Fruit fly (Drosophila melanogaster) whole organism, embryonic: ENCODE data around the gene IntS9.

ENCODE experiments used
- B-H2 ChIP-seq: fragments of 200-800 bp; sonication (Bioruptor generic); optimal IDR thresholded peaks from 2 replicates; lab custom pipeline; 2018; ENCODE audit warnings: missing biosample characterization, mild to moderate bottlenecking, missing genetic modification characterization
- C15 ChIP-seq: fragments of 200-800 bp; sonication (Bioruptor generic); IDR thresholded peaks from 3 replicates; pipeline ENCODE4 v1.3.6; 2022; ENCODE audit warnings: missing biosample characterization, missing genetic modification characterization
- CG10147 ChIP-seq: fragments of 200-800 bp; sonication (Bioruptor generic); optimal IDR thresholded peaks from 2 replicates; lab custom pipeline; 2019; ENCODE audit warnings: missing biosample characterization, mild to moderate bottlenecking, missing genetic modification characterization, moderate library complexity
- CG11398 ChIP-seq: fragments of 200-800 bp; sonication (Bioruptor generic); optimal IDR thresholded peaks from 2 replicates; lab custom pipeline; 2016; ENCODE audit warnings: missing biosample characterization, missing genetic modification characterization
- CG11504 ChIP-seq: fragments of 200-800 bp; sonication (Bioruptor generic); optimal IDR thresholded peaks from 3 replicates; lab custom pipeline; 2019; ENCODE audit warnings: missing biosample characterization, mild to moderate bottlenecking, missing genetic modification characterization, moderate library complexity
- CG11723 ChIP-seq: fragments of 200-800 bp; sonication (Bioruptor generic); optimal IDR thresholded peaks from 2 replicates; lab custom pipeline; 2017; ENCODE audit warnings: missing biosample characterization, mild to moderate bottlenecking, missing genetic modification characterization
- CG12104 ChIP-seq: fragments of 200-800 bp; sonication (Bioruptor generic); optimal IDR thresholded peaks from 3 replicates; lab custom pipeline; 2016; ENCODE audit warnings: missing biosample characterization, missing genetic modification characterization
- CG13894 ChIP-seq: fragments of 200-800 bp; sonication (Bioruptor generic); optimal IDR thresholded peaks from 3 replicates; lab custom pipeline; 2018; ENCODE audit warnings: missing biosample characterization, mild to moderate bottlenecking, missing genetic modification characterization, moderate library complexity
- CG14860 ChIP-seq: fragments of 200-800 bp; sonication (Bioruptor generic); IDR thresholded peaks from 3 replicates; pipeline ENCODE4 v1.3.6; 2022; ENCODE audit warnings: missing biosample characterization, missing genetic modification characterization; ENCODE audit not compliant: partially characterized antibody
- CG17186 ChIP-seq: fragments of 200-800 bp; sonication (Bioruptor generic); optimal IDR thresholded peaks from 3 replicates; lab custom pipeline; 2017; ENCODE audit warnings: missing biosample characterization, missing genetic modification reagents, missing genetic modification characterization
- CG17328 ChIP-seq: fragments of 200-800 bp; sonication (Bioruptor generic); IDR thresholded peaks from 2 replicates; pipeline ENCODE4 v1.3.6; 2022; ENCODE audit warnings: missing biosample characterization, missing genetic modification characterization
- CG2889 ChIP-seq: fragments of 200-800 bp; sonication (Bioruptor generic); IDR thresholded peaks from 3 replicates; pipeline ENCODE4 v1.3.6; 2022; ENCODE audit warnings: missing biosample characterization, missing genetic modification characterization
- CG31388 ChIP-seq: fragments of 200-800 bp; sonication (Bioruptor generic); optimal IDR thresholded peaks from 2 replicates; lab custom pipeline; 2016; ENCODE audit warnings: missing biosample characterization, missing genetic modification characterization
- CG32772 ChIP-seq: fragments of 200-800 bp; sonication (Bioruptor generic); IDR thresholded peaks from 2 replicates; pipeline ENCODE4 v1.3.6; 2022; ENCODE audit warnings: missing biosample characterization, missing genetic modification characterization
- CG34376 ChIP-seq: fragments of 200-800 bp; sonication (Bioruptor generic); optimal IDR thresholded peaks from 2 replicates; lab custom pipeline; 2018; ENCODE audit warnings: missing biosample characterization, mild to moderate bottlenecking, missing genetic modification characterization
- CG3838 ChIP-seq: fragments of 200-800 bp; sonication (Bioruptor generic); optimal IDR thresholded peaks from 3 replicates; lab custom pipeline; 2016; ENCODE audit warnings: missing biosample characterization, missing genetic modification characterization
- CG4282 ChIP-seq: fragments of 200-800 bp; sonication (Bioruptor generic); optimal IDR thresholded peaks from 2 replicates; lab custom pipeline; 2016; ENCODE audit warnings: missing biosample characterization, missing genetic modification characterization
- CG4404 ChIP-seq: fragments of 200-800 bp; sonication (Bioruptor generic); IDR thresholded peaks from 2 replicates; pipeline ENCODE4 v1.3.6; 2022; ENCODE audit warnings: missing biosample characterization, missing genetic modification characterization
- CG6813 ChIP-seq: fragments of 200-800 bp; sonication (Bioruptor generic); optimal IDR thresholded peaks from 2 replicates; lab custom pipeline; 2017; ENCODE audit warnings: missing biosample characterization, missing genetic modification characterization, mild to moderate bottlenecking, moderate library complexity, missing genetic modification reagents
- CG8290 ChIP-seq, 3 experiments: fragments of 200-800 bp; sonication (Bioruptor generic); optimal IDR thresholded peaks; 2 replicates each; lab custom pipeline; 2016 to 2019; ENCODE audit warnings: missing biosample characterization in 3 of 3, missing genetic modification characterization in 3 of 3, mild to moderate bottlenecking in 2 of 3, moderate library complexity in 1 of 3
- CG8388 ChIP-seq: fragments of 200-800 bp; sonication (Bioruptor generic); optimal IDR thresholded peaks from 2 replicates; lab custom pipeline; 2019; ENCODE audit warnings: missing biosample characterization, mild to moderate bottlenecking, missing genetic modification characterization, moderate library complexity
- CG8944 ChIP-seq: fragments of 200-800 bp; sonication (Bioruptor generic); optimal IDR thresholded peaks from 3 replicates; lab custom pipeline; 2016; ENCODE audit warnings: missing biosample characterization, missing genetic modification characterization
- CG9817 ChIP-seq: fragments of 200-800 bp; sonication (Bioruptor generic); optimal IDR thresholded peaks from 2 replicates; lab custom pipeline; 2018; ENCODE audit warnings: missing biosample characterization, mild to moderate bottlenecking, missing genetic modification characterization, moderate library complexity
- D19B ChIP-seq: fragments of 200-800 bp; sonication (Bioruptor generic); optimal IDR thresholded peaks from 2 replicates; lab custom pipeline; 2017; ENCODE audit warnings: missing biosample characterization, mild to moderate bottlenecking, missing genetic modification characterization
- Dad ChIP-seq: fragments of 200-800 bp; sonication (Bioruptor generic); optimal IDR thresholded peaks from 3 replicates; lab custom pipeline; 2016; ENCODE audit warnings: missing biosample characterization, missing genetic modification characterization
- Dll ChIP-seq: fragments of 200-800 bp; sonication (Bioruptor generic); IDR thresholded peaks from 4 replicates; pipeline ENCODE4 v1.3.6; 2022; ENCODE audit warnings: missing biosample characterization, missing genetic modification characterization; ENCODE audit not compliant: partially characterized antibody
- Drgx ChIP-seq: fragments of 200-800 bp; sonication (Bioruptor generic); IDR thresholded peaks from 2 replicates; pipeline ENCODE4 v1.3.6; 2022; ENCODE audit warnings: missing biosample characterization, missing genetic modification characterization
- Fer2 ChIP-seq: fragments of 200-800 bp; sonication (Bioruptor generic); optimal IDR thresholded peaks from 2 replicates; lab custom pipeline; 2018; ENCODE audit warnings: missing biosample characterization, mild to moderate bottlenecking, missing genetic modification characterization, moderate library complexity
- GATAe ChIP-seq: fragments of 200-800 bp; sonication (Bioruptor generic); conservative IDR thresholded peaks from 2 replicates; pipeline ENCODE4 v1.3.6; 2022; ENCODE audit warnings: missing biosample characterization, missing genetic modification characterization
- MTF-1 ChIP-seq: fragments of 200-800 bp; sonication (Bioruptor generic); optimal IDR thresholded peaks from 2 replicates; lab custom pipeline; 2018; ENCODE audit warnings: missing biosample characterization, mild to moderate bottlenecking, missing genetic modification characterization, borderline replicate concordance
- NFAT ChIP-seq: fragments of 200-800 bp; sonication (Bioruptor generic); IDR thresholded peaks from 2 replicates; pipeline ENCODE4 v1.3.6; 2022; ENCODE audit warnings: missing biosample characterization, missing genetic modification characterization
- Neu2 ChIP-seq: fragments of 200-800 bp; sonication (Bioruptor generic); optimal IDR thresholded peaks from 3 replicates; lab custom pipeline; 2016; ENCODE audit warnings: missing biosample characterization, missing genetic modification characterization, borderline replicate concordance
- Scr ChIP-seq: fragments of 200-800 bp; sonication (Bioruptor generic); IDR thresholded peaks from 2 replicates; pipeline ENCODE4 v1.3.6; 2022; ENCODE audit warnings: missing biosample characterization, missing genetic modification characterization; ENCODE audit not compliant: partially characterized antibody
- Spps ChIP-seq: fragments of 200-800 bp; sonication (Bioruptor generic); optimal IDR thresholded peaks from 2 replicates; lab custom pipeline; 2018; ENCODE audit warnings: missing biosample characterization, mild to moderate bottlenecking, missing genetic modification characterization
- crol ChIP-seq: fragments of 200-800 bp; sonication (Bioruptor generic); IDR thresholded peaks from 2 replicates; pipeline ENCODE4 v1.3.6; 2022; ENCODE audit warnings: missing biosample characterization, missing genetic modification characterization
- disco-r ChIP-seq: fragments of 200-800 bp; sonication (Bioruptor generic); optimal IDR thresholded peaks from 2 replicates; lab custom pipeline; 2016; ENCODE audit warnings: missing biosample characterization, missing genetic modification characterization
- emc ChIP-seq: fragments of 200-800 bp; sonication (Bioruptor generic); optimal IDR thresholded peaks from 2 replicates; lab custom pipeline; 2016; ENCODE audit warnings: missing biosample characterization, missing genetic modification characterization
- eyg ChIP-seq: fragments of 200-800 bp; sonication (Bioruptor generic); optimal IDR thresholded peaks from 3 replicates; lab custom pipeline; 2016; ENCODE audit warnings: missing biosample characterization, missing genetic modification characterization
- fd64A ChIP-seq: fragments of 200-800 bp; sonication (Bioruptor generic); optimal IDR thresholded peaks from 3 replicates; lab custom pipeline; 2018; ENCODE audit warnings: missing biosample characterization, mild to moderate bottlenecking, missing genetic modification characterization
- gcm2 ChIP-seq: fragments of 200-800 bp; sonication (Bioruptor generic); optimal IDR thresholded peaks from 2 replicates; lab custom pipeline; 2016; ENCODE audit warnings: missing biosample characterization, missing genetic modification characterization
- grn ChIP-seq: fragments of 200-800 bp; sonication (Bioruptor generic); optimal IDR thresholded peaks from 3 replicates; lab custom pipeline; 2017; ENCODE audit warnings: missing biosample characterization, missing genetic modification characterization
- pzg ChIP-seq: fragments of 200-800 bp; sonication (Bioruptor generic); optimal IDR thresholded peaks from 3 replicates; lab custom pipeline; 2018; ENCODE audit warnings: missing biosample characterization, mild to moderate bottlenecking, missing genetic modification characterization, moderate library complexity
- sc ChIP-seq, 3 experiments: fragments of >200 bp in 2 of 3; fragments of 200-800 bp in 1 of 3; sonication (Bioruptor generic) in 1 of 3; optimal IDR thresholded peaks; 2 replicates in 2 of 3; 3 replicates in 1 of 3; lab custom pipeline; 2017; ENCODE audit warnings: mild to moderate bottlenecking in 1 of 3, missing biosample characterization in 1 of 3, missing genetic modification characterization in 1 of 3, missing genetic modification reagents in 1 of 3
- sd ChIP-seq: fragments of 200-800 bp; sonication (Bioruptor generic); optimal IDR thresholded peaks from 3 replicates; lab custom pipeline; 2018; ENCODE audit warnings: missing biosample characterization, mild to moderate bottlenecking, missing genetic modification characterization, moderate library complexity
- sna ChIP-seq: fragments of 200-800 bp; sonication (Bioruptor generic); IDR thresholded peaks from 2 replicates; pipeline ENCODE4 v1.3.6; 2022; ENCODE audit warnings: missing biosample characterization, missing genetic modification characterization; ENCODE audit not compliant: partially characterized antibody
- sr ChIP-seq: fragments of 200-800 bp; sonication (Bioruptor generic); IDR thresholded peaks from 3 replicates; pipeline ENCODE4 v1.3.6; 2022; ENCODE audit warnings: missing biosample characterization, missing genetic modification characterization
- tll ChIP-seq, 2 experiments: fragments of 200-800 bp in 1 of 2; fragments of >200 bp in 1 of 2; sonication (Bioruptor generic) in 1 of 2; optimal IDR thresholded peaks; 2 replicates each; lab custom pipeline; 2017 to 2019; ENCODE audit warnings: missing biosample characterization in 2 of 2, missing genetic modification characterization in 2 of 2, mild to moderate bottlenecking in 1 of 2, moderate library complexity in 1 of 2
- zen ChIP-seq: fragments of 200-800 bp; sonication (Bioruptor generic); optimal IDR thresholded peaks from 3 replicates; lab custom pipeline; 2018; ENCODE audit warnings: missing biosample characterization, mild to moderate bottlenecking, missing genetic modification characterization, moderate library complexity

The IntS9 gene

dm6 chr3L:16087323-16087816 lies 18.1 kb downstream of the IntS9 start, which contains the start of gene Tasp1 (continued):
- TF ChIP-seq CG10147 (GFP tag; lab: Kevin White, UChicago), result no peak
- peak; percentile 62 for TF ChIP-seq pzg (GFP tag; lab: Kevin White, UChicago)
- no peak for TF ChIP-seq grn (GFP tag; lab: Kevin White, UChicago)
- peak; percentile 5 for TF ChIP-seq CG17186 (GFP tag; lab: Kevin White, UChicago)
- TF ChIP-seq Dad (GFP tag; lab: Kevin White, UChicago), result no peak
- no peak for TF ChIP-seq GATAe (GFP tag; lab: Robert Waterston, UW)
- peak; percentile 23; the same call in 1 of the 2 replicates for TF ChIP-seq Scr (GFP tag; lab: Robert Waterston, UW)
- TF ChIP-seq Dll (GFP tag; lab: Robert Waterston, UW), result no peak; the same call in 2 of the 4 replicates
- no peak for TF ChIP-seq emc (GFP tag; lab: Kevin White, UChicago)
- TF ChIP-seq CG2889 (GFP tag; lab: Robert Waterston, UW), result peak; percentile 62; the same call in 1 of the 3 replicates
- peak; percentile 7 for TF ChIP-seq CG31388 (GFP tag; lab: Kevin White, UChicago)
- 0 out of 3 replicates have a peak, but pooled peaks have one; percentile 25 for TF ChIP-seq sr (GFP tag; lab: Robert Waterston, UW)
- peak; percentile 42 for TF ChIP-seq CG12104 (GFP tag; lab: Kevin White, UChicago)
- TF ChIP-seq CG14860 (GFP tag; lab: Robert Waterston, UW), result no peak
- TF ChIP-seq crol (GFP tag; lab: Robert Waterston, UW), result no peak
- TF ChIP-seq CG9817 (tag; lab: Kevin White, UChicago), result peak; percentile 41
- peak; percentile 11 for TF ChIP-seq B-H2
- no peak for TF ChIP-seq tll (GFP tag; optimal IDR thresholded peaks at IDR 0.05; lab: Kevin White, UChicago)
- TF ChIP-seq CG4404 (GFP tag; lab: Robert Waterston, UW), result no peak
- no peak; the same call in 1 of the 2 replicates for TF ChIP-seq NFAT (GFP tag; lab: Robert Waterston, UW)
- no peak for TF ChIP-seq fd64A (GFP tag; lab: Kevin White, UChicago)
- no peak for TF ChIP-seq eyg (GFP tag; lab: Kevin White, UChicago)
- TF ChIP-seq C15 (GFP tag; lab: Robert Waterston, UW), result no peak
- TF ChIP-seq Spps (tag; lab: Kevin White, UChicago), result peak; percentile 16
- no peak for TF ChIP-seq CG3838 (GFP tag; lab: Kevin White, UChicago)
- peak; percentile 67 for TF ChIP-seq CG8388
- TF ChIP-seq D19B (GFP tag; lab: Kevin White, UChicago), result no peak
- TF ChIP-seq Drgx (GFP tag; lab: Robert Waterston, UW), result peak; percentile 36
- TF ChIP-seq CG8290 (GFP tag; optimal IDR thresholded peaks at IDR 0.05; lab: Kevin White, UChicago), result no peak
- peak in 1 of 2 experiments; percentile 54 for TF ChIP-seq CG8290 (tag; optimal IDR thresholded peaks at IDR 0.05; lab: Kevin White, UChicago)
- no peak for TF ChIP-seq CG11398 (GFP tag; lab: Kevin White, UChicago)
- TF ChIP-seq CG34376 (GFP tag; lab: Kevin White, UChicago), result no peak
- TF ChIP-seq CG13894, result no peak
- TF ChIP-seq zen (tag; lab: Kevin White, UChicago), result peak; percentile 54
- TF ChIP-seq CG6813 (GFP tag; lab: Kevin White, UChicago), result no peak
- TF ChIP-seq CG11723 (GFP tag; lab: Kevin White, UChicago), result no peak
- TF ChIP-seq CG17328 (GFP tag; lab: Robert Waterston, UW), result peak; percentile 74; the same call in 1 of the 2 replicates
- no peak for TF ChIP-seq sc (optimal IDR thresholded peaks at IDR 0.05; lab: Kevin White, UChicago)
- TF ChIP-seq sc (GFP tag; optimal IDR thresholded peaks at IDR 0.05; lab: Kevin White, UChicago), result no peak
- TF ChIP-seq gcm2 (GFP tag; lab: Kevin White, UChicago), result no peak
- no peak for TF ChIP-seq CG4282 (GFP tag; lab: Kevin White, UChicago)
- TF ChIP-seq Neu2 (GFP tag; lab: Kevin White, UChicago), result no peak
- TF ChIP-seq sna (GFP tag; lab: Robert Waterston, UW), result no peak
- peak; percentile 63 for TF ChIP-seq CG32772 (GFP tag; lab: Robert Waterston, UW)
- TF ChIP-seq disco-r, result no peak
- peak; percentile 10 for TF ChIP-seq Fer2 (tag; lab: Kevin White, UChicago)
- TF ChIP-seq sd (tag; lab: Kevin White, UChicago), result peak; percentile 86
- TF ChIP-seq CG11504 (tag; lab: Kevin White, UChicago), result no peak
- peak; percentile 1 for TF ChIP-seq MTF-1 (GFP tag; lab: Kevin White, UChicago)
- TF ChIP-seq CG8944 (GFP tag; lab: Kevin White, UChicago), result no peak
